Worm (Caenorhabditis elegans): ENCODE results near the gene C25H3.16.

DNA sequence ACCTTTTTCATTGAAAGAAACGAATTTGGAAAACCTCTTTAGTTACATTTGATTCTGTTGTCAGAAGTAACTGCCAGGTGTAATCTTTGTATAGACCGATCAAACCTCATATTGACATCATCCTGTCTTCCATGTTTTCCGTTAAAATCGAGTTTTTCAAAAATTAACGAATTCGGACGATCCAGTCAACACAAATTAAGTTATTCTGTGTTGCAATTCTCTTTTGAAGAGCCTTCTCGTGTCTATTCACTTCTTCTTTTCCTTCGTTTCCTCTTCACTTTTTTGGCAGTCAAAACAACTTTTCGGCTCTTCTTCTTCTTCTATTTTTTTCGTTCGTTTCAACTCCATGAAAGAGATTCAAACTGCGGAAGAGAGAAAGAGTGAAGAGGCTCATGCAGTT lies 42.1 kb downstream of the C25H3.16 start:
- TF ChIP-seq unc-62 (GFP tag; optimal IDR thresholded peaks at IDR 0.05) = no peak
- TF ChIP-seq elt-3 (tag; optimal IDR thresholded peaks at IDR 0.05) = no peak
- TF ChIP-seq nhr-76 (tag; optimal IDR thresholded peaks at IDR 0.05) = no peak
- TF ChIP-seq lsy-2 (tag; optimal IDR thresholded peaks at IDR 0.05) = no peak
- TF ChIP-seq nhr-28 (tag; optimal IDR thresholded peaks at IDR 0.05) = no peak
- no peak for TF ChIP-seq mep-1 (tag; optimal IDR thresholded peaks at IDR 0.05)
- TF ChIP-seq nhr-237 (tag; optimal IDR thresholded peaks at IDR 0.05) = no peak

All from whole organism, mixed stage, embryonic.